Worm (Caenorhabditis elegans) whole organism, midembryonic: ENCODE results near the gene F28H7.2.

ENCODE experiments used
- T22C8.4 ChIP-seq: fragments of 200-800 bp; sonication (Bioruptor generic); IDR thresholded peaks from 2 replicates; pipeline ENCODE4 v1.3.6; 2022; ENCODE audit warnings: missing genetic modification characterization, missing compliant biosample characterization
- flt-1 ChIP-seq: fragments of 200-800 bp; sonication (Bioruptor generic); IDR thresholded peaks from 2 replicates; pipeline ENCODE4 v1.3.6; 2022; ENCODE audit warnings: missing genetic modification characterization, missing compliant biosample characterization
- klf-2 ChIP-seq: fragments of 200-800 bp; sonication (Bioruptor generic); conservative IDR thresholded peaks from 2 replicates; pipeline ENCODE4 v1.3.6; 2022; ENCODE audit warnings: missing genetic modification reagents, missing genetic modification characterization, missing compliant biosample characterization
- med-1 ChIP-seq: sonication (generic microtip); optimal IDR thresholded peaks from 2 replicates; lab custom pipeline; 2017; ENCODE audit warnings: missing genetic modification characterization, mild to moderate bottlenecking, missing compliant biosample characterization, antibody characterized with exemption, missing genetic modification reagents; ENCODE audit not compliant: insufficient read depth
- ref-1 ChIP-seq: fragments of 200-800 bp; sonication (Bioruptor generic); conservative IDR thresholded peaks from 2 replicates; pipeline ENCODE4 v1.3.6; 2022; ENCODE audit warnings: missing genetic modification reagents, missing genetic modification characterization, missing compliant biosample characterization
- tab-1 ChIP-seq: fragments of 200-800 bp; sonication (Bioruptor generic); IDR thresholded peaks from 2 replicates; pipeline ENCODE4 v1.3.6; 2022; ENCODE audit warnings: missing genetic modification characterization, missing compliant biosample characterization
- ztf-23 ChIP-seq: fragments of 200-800 bp; sonication (Bioruptor generic); IDR thresholded peaks from 2 replicates; pipeline ENCODE4 v1.3.6; 2022; ENCODE audit warnings: missing genetic modification reagents, missing genetic modification characterization, missing compliant biosample characterization
- ztf-29 ChIP-seq: fragments of 200-800 bp; sonication (Bioruptor generic); IDR thresholded peaks from 2 replicates; pipeline ENCODE4 v1.3.6; 2022; ENCODE audit warnings: missing genetic modification reagents, missing genetic modification characterization, missing compliant biosample characterization

DNA sequence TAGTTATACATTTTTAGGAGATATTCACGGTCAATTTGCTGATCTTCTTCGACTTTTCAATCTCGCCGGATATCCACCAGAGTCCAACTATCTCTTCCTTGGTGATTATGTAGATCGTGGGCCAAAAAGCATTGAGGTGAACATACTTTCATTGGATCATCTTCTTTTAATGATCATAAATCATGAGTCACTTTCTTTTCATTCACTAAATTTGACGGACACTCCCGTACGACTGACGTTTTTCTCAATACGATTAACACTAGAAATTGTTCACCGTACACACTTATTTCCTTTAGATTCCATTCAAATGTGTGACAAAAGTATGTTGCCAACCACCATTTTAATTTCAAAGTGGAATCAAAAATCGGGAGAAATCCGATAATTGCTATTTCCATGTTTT is 44.8 kb upstream of the F28H7.2 start:
- TF ChIP-seq tab-1 (no peak), flt-1 (no peak), med-1 (GFP tag; lab: Kevin White, UChicago) (no peak), klf-2 (GFP tag; lab: Robert Waterston, UW) (no peak), ztf-23 (GFP tag; lab: Robert Waterston, UW) (no peak), ztf-29 (GFP tag; lab: Robert Waterston, UW) (no peak), T22C8.4 (GFP tag; lab: Robert Waterston, UW) (no peak), ref-1 (GFP tag; lab: Robert Waterston, UW) (no peak)
